Worm (Caenorhabditis elegans): Measurements from ENCODE around the gene T28A11.16.

DNA sequence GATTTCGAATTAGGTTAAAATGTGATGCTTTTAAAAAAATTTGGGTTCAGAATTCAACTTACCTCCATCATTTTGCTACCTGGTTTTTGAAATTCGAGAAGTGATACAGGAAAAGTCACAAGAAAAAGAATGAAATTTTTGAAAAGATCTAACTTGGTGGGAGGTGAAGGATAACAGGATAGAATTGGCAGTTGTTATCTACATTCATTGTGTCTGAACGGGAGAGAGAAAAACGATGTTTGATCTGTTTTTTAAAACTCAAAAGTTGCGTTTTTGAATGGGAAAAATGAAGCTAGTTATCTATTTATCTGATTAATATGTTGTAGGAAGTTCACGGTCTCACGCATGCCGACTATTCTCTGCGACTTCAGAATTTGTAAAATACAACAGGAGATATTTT is 28.3 kb upstream of the T28A11.16 start, which contains the start of gene F35F10.7:
- TF ChIP-seq snpc-4 (GFP tag; optimal IDR thresholded peaks at IDR 0.05) (no peak), snpc-4 (tag; optimal IDR thresholded peaks at IDR 0.05) (no peak), cebp-2 (GFP tag; IDR thresholded peaks at IDR 0.05) (no peak), ceh-40 (GFP tag; IDR thresholded peaks at IDR 0.05) (no peak), lsl-1 (GFP tag; optimal IDR thresholded peaks at IDR 0.05) (no peak), F57A8.1 (GFP tag; optimal IDR thresholded peaks at IDR 0.05) (no peak), attf-3 (GFP tag; conservative IDR thresholded peaks at IDR 0.05) (no peak)
